Worm (Caenorhabditis elegans) whole organism, L4 larva: ENCODE measurements around the gene srw-143.

Experiments used
- F49E8.2 ChIP-seq: sonication (generic microtip); optimal IDR thresholded peaks from 2 replicates; lab custom pipeline; 2016; ENCODE audit warnings: missing compliant biosample characterization, mild to moderate bottlenecking, missing genetic modification characterization, borderline replicate concordance
- T20F7.1 ChIP-seq: fragments of 200-800 bp; sonication (Bioruptor generic); optimal IDR thresholded peaks from 2 replicates; lab custom pipeline; 2018; ENCODE audit warnings: mild to moderate bottlenecking, missing genetic modification characterization, missing compliant biosample characterization
- Y75B8A.6 ChIP-seq: fragments of 200-800 bp; sonication (Bioruptor generic); IDR thresholded peaks from 2 replicates; pipeline ENCODE4 v1.3.6; 2022; ENCODE audit warnings: missing genetic modification reagents, missing genetic modification characterization, missing compliant biosample characterization
- egl-43 ChIP-seq: fragments of 200-800 bp; sonication (Bioruptor generic); IDR thresholded peaks from 2 replicates; pipeline ENCODE4 v1.3.6; 2022; ENCODE audit warnings: missing genetic modification reagents, missing genetic modification characterization, missing compliant biosample characterization
- lin-15B ChIP-seq: fragments of 150-350 bp; sonication (generic microtip); optimal IDR thresholded peaks from 3 replicates; lab custom pipeline; 2014; ENCODE audit warnings: missing biosample characterization, missing genetic modification characterization
- lin-29 ChIP-seq: fragments of 200-800 bp; sonication (Bioruptor generic); IDR thresholded peaks from 2 replicates; pipeline ENCODE4 v1.3.6; 2022; ENCODE audit warnings: missing genetic modification reagents, missing genetic modification characterization, missing compliant biosample characterization
- mes-2 ChIP-seq: sonication (generic microtip); optimal IDR thresholded peaks from 2 replicates; lab custom pipeline; 2016; ENCODE audit warnings: missing genotype, mild to moderate bottlenecking, missing genetic modification characterization, missing compliant biosample characterization; ENCODE audit not compliant: poor library complexity, severe bottlenecking
- nhr-11 ChIP-seq: fragments of 150-350 bp; optimal IDR thresholded peaks from 2 replicates; lab custom pipeline; 2014; ENCODE audit warnings: missing biosample characterization, missing genetic modification characterization
- nhr-28 ChIP-seq: fragments of 150-350 bp; optimal IDR thresholded peaks from 2 replicates; lab custom pipeline; 2014; ENCODE audit warnings: missing biosample characterization, missing genetic modification characterization
- nhr-48 ChIP-seq: sonication (generic microtip); optimal IDR thresholded peaks from 2 replicates; lab custom pipeline; 2016; ENCODE audit warnings: mild to moderate bottlenecking, missing genetic modification characterization, missing compliant biosample characterization
- nhr-76 ChIP-seq: fragments of 150-350 bp; optimal IDR thresholded peaks from 2 replicates; lab custom pipeline; 2014; ENCODE audit warnings: missing biosample characterization, missing genetic modification characterization
- nhr-77 ChIP-seq: fragments of 150-350 bp; optimal IDR thresholded peaks from 2 replicates; lab custom pipeline; 2014; ENCODE audit warnings: missing biosample characterization, missing genetic modification characterization
- snpc-4 ChIP-seq: fragments of 150-350 bp; optimal IDR thresholded peaks from 2 replicates; lab custom pipeline; 2014; ENCODE audit warnings: missing biosample characterization, missing genetic modification characterization
- tra-1 ChIP-seq: fragments of 200-800 bp; sonication (Bioruptor generic); IDR thresholded peaks from 2 replicates; pipeline ENCODE4 v1.3.6; 2022; ENCODE audit warnings: missing genetic modification reagents, missing genetic modification characterization, missing compliant biosample characterization

srw-143 gene

DNA sequence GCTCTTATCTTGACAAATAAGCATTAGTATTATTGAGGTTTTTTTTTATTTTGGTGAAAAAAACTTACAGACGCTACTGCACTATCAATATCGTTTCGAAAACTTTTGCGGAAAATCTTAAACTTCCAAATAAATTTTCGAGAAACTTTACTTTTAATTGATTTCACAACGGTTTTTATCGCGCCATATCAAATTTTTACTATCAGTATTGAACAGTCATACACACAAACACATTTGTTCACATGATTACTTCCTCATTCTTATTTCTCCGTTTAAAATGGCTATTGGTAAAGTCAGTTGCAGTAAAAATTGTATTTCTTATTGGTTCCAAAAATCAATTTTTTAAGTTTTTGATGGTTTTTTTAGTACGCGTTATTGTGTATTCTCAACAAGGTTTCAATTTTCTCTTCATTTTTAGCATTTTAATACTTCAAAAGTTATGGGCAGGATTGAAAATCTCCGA is 45.1 kb downstream of the srw-143 start, which contains the start of gene pals-32 (continued):
- TF ChIP-seq tra-1 (GFP tag; lab: Robert Waterston, UW): no peak
- no peak for TF ChIP-seq mes-2
- TF ChIP-seq, all 104 proteins: peak for 3

DNA sequence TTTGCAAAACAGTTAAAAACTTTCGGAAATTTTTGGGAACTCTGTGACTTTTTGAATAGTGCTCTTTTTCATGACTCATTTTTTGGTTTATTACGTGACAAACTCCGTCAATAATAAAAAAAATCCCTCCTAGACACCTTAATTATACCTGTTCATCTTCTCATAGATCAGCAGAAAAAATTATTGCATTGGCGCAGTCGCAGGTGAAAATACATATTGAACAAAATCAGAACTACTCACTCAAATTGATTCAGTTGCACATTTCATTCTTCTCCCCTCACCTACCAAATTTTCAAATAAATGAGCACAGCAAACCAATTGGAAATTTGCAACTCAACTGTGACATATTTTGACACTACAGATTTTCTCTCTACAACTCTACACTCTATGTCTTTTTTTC is 48.3 kb downstream of the srw-143 start, which contains the start of gene srh-127:
Gene srh-127 (plus strand): TSS at position 301 of the 400 bp plus-strand sequence.
- TF ChIP-seq T20F7.1 (GFP tag; lab: Kevin White, UChicago): no peak
- no peak for TF ChIP-seq lin-29 (GFP tag; lab: Robert Waterston, UW)
- no peak for TF ChIP-seq snpc-4 (tag; lab: Kevin White, UChicago)
- TF ChIP-seq Y75B8A.6 (GFP tag; lab: Robert Waterston, UW): no peak
- no peak for TF ChIP-seq mes-2
- no peak for TF ChIP-seq nhr-48 (tag; lab: Kevin White, UChicago)
- TF ChIP-seq nhr-76 (tag; lab: Kevin White, UChicago): no peak
- no peak for TF ChIP-seq F49E8.2 (tag; lab: Kevin White, UChicago)
- TF ChIP-seq nhr-11 (tag; lab: Kevin White, UChicago): no peak
- TF ChIP-seq lin-15B: no peak
- TF ChIP-seq, all 104 proteins: peak for 0

DNA sequence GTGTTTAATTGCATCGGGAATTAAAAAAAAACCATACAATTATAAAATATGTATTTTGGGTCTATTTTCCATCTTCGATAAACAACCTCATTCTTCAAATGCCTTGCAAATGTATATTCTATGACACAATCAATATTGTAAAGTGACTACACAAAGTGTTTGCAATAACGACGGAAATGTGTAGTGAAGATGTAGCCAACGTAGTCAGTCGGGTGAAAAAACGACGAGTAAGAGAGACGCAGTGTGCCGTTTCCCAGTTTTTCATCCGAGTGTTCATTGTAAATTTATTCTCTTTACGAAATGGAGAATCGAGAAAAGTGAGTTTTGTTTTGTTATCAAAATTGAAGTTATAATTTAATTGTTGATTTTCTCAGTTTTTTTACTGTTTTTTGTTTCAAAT is 49.4 kb downstream of the srw-143 start, which contains the start of gene F37B4.15:
Gene F37B4.15 (plus strand): TSS at position 301 of the 400 bp plus-strand sequence.
- peak; percentile 23 for TF ChIP-seq nhr-28
- no peak for TF ChIP-seq Y75B8A.6 (GFP tag; lab: Robert Waterston, UW)
- TF ChIP-seq egl-43 (GFP tag; lab: Robert Waterston, UW): no peak
- no peak for TF ChIP-seq nhr-77 (tag; lab: Kevin White, UChicago)
